Worm (Caenorhabditis elegans): ENCODE results near the gene clec-223.
A peak's percentile ranks its signal among the peaks of the same experiment; 100 is the strongest.

clec-223 gene

ce11 chrV:11294393-11294792, 21.4 kb downstream of the clec-223 start, which contains the start of gene T03F7.6:
Gene T03F7.6, plus strand, starts transcription at chrV:11294693.
- TF ChIP-seq grh-1 (GFP tag; IDR thresholded peaks at IDR 0.05) = no peak
- TF ChIP-seq nhr-20 (tag; optimal IDR thresholded peaks at IDR 0.05) = no peak
- TF ChIP-seq dsc-1 (tag; optimal IDR thresholded peaks at IDR 0.05) = no peak
- no peak for TF ChIP-seq blmp-1 (tag; optimal IDR thresholded peaks at IDR 0.05)
- no peak for TF ChIP-seq ztf-11 (tag; optimal IDR thresholded peaks at IDR 0.05)
- no peak for TF ChIP-seq vab-15 (tag; optimal IDR thresholded peaks at IDR 0.05)
- TF ChIP-seq fos-1 (tag; optimal IDR thresholded peaks at IDR 0.05) = no peak
- no peak for TF ChIP-seq mab-9 (GFP tag; IDR thresholded peaks at IDR 0.05)
- no peak for TF ChIP-seq nhr-71 (tag; optimal IDR thresholded peaks at IDR 0.05)
- TF ChIP-seq irx-1 (tag; optimal IDR thresholded peaks at IDR 0.05) = no peak
- TF ChIP-seq fkh-10 (GFP tag; optimal IDR thresholded peaks at IDR 0.05) = no peak
- TF ChIP-seq mep-1 (tag; optimal IDR thresholded peaks at IDR 0.05) = no peak
- TF ChIP-seq hpl-2 (GFP tag; optimal IDR thresholded peaks at IDR 0.05) = no peak
- TF ChIP-seq nhr-237 (tag; optimal IDR thresholded peaks at IDR 0.05) = no peak
- TF ChIP-seq nhr-11 (tag; optimal IDR thresholded peaks at IDR 0.05) = no peak
- TF ChIP-seq unc-30 (tag; optimal IDR thresholded peaks at IDR 0.05) = no peak
- no peak for TF ChIP-seq mdl-1 (tag; optimal IDR thresholded peaks at IDR 0.05)
- no peak for TF ChIP-seq zag-1 (tag; optimal IDR thresholded peaks at IDR 0.05)
- no peak for TF ChIP-seq lin-14 (GFP tag; optimal IDR thresholded peaks at IDR 0.05)

- TF ChIP-seq efl-1 (optimal IDR thresholded peaks at IDR 0.05) (no peak), efl-1 (GFP tag; optimal IDR thresholded peaks at IDR 0.05 in 1 of 2) (peak in 1 of 2 experiments; percentile 7), elt-2 (tag; optimal IDR thresholded peaks at IDR 0.05) (no peak)
These were observed 25.7 kb downstream of the clec-223 start, which contains the start of gene T03F7.5 for ce11 chrV:11298632-11299031. Gene T03F7.5, minus strand, starts transcription at chrV:11298732.

- TF ChIP-seq fkh-4 (tag; optimal IDR thresholded peaks at IDR 0.05; ENCODE audit: borderline replicate concordance) (no peak), alr-1 (tag; optimal IDR thresholded peaks at IDR 0.05; ENCODE audit: borderline replicate concordance) (no peak), grh-1 (GFP tag; IDR thresholded peaks at IDR 0.05) (no peak), dpl-1 (GFP tag; optimal IDR thresholded peaks at IDR 0.05) (no peak), pqm-1 (tag; optimal IDR thresholded peaks at IDR 0.05) (no peak), jun-1 (tag; optimal IDR thresholded peaks at IDR 0.05) (peak; percentile 54)
These were observed 26.5 kb downstream of the clec-223 start for ce11 chrV:11299406-11299805.

- no peak for TF ChIP-seq mep-1 (tag; optimal IDR thresholded peaks at IDR 0.05)
- no peak for TF ChIP-seq fos-1 (tag; optimal IDR thresholded peaks at IDR 0.05)
- no peak for TF ChIP-seq nhr-237 (tag; optimal IDR thresholded peaks at IDR 0.05)
- no peak for TF ChIP-seq egl-13 (tag; optimal IDR thresholded peaks at IDR 0.05)
- no peak for TF ChIP-seq isw-1 (GFP tag; IDR thresholded peaks at IDR 0.05)
- TF ChIP-seq nhr-28 (tag; optimal IDR thresholded peaks at IDR 0.05) = no peak
- TF ChIP-seq lin-39 (tag; optimal IDR thresholded peaks at IDR 0.05) = no peak
- TF ChIP-seq lsy-2 (tag; optimal IDR thresholded peaks at IDR 0.05) = no peak
- TF ChIP-seq sox-4 (tag; optimal IDR thresholded peaks at IDR 0.05) = no peak
- no peak for TF ChIP-seq dsc-1 (tag; optimal IDR thresholded peaks at IDR 0.05)
- no peak for TF ChIP-seq lin-14 (GFP tag; optimal IDR thresholded peaks at IDR 0.05)
- TF ChIP-seq F16B12.6 (tag; optimal IDR thresholded peaks at IDR 0.05) = no peak
- TF ChIP-seq zag-1 (tag; optimal IDR thresholded peaks at IDR 0.05) = no peak
- no peak for TF ChIP-seq nhr-12 (tag; optimal IDR thresholded peaks at IDR 0.05)
- no peak for TF ChIP-seq unc-62 (GFP tag; optimal IDR thresholded peaks at IDR 0.05)
- TF ChIP-seq elt-2 (tag; optimal IDR thresholded peaks at IDR 0.05) = no peak
- no peak for TF ChIP-seq skn-1 (tag; optimal IDR thresholded peaks at IDR 0.05)
- no peak for TF ChIP-seq aly-2 (tag; optimal IDR thresholded peaks at IDR 0.05)
These were observed 27.6 kb downstream of the clec-223 start, which contains the start of gene srh-47 for ce11 chrV:11300539-11300938. Gene srh-47, minus strand, starts transcription at chrV:11300639.
